Worm (Caenorhabditis elegans) whole organism, mixed stage, embryonic: ENCODE data around the gene pqn-2.

Experiments
- blmp-1 ChIP-seq: fragments of 150-350 bp; optimal IDR thresholded peaks from 2 replicates; lab custom pipeline; 2014; ENCODE audit warnings: missing biosample characterization, missing genetic modification characterization
- elt-3 ChIP-seq: fragments of 150-350 bp; optimal IDR thresholded peaks from 2 replicates; lab custom pipeline; 2014; ENCODE audit warnings: missing biosample characterization, missing genetic modification characterization
- mab-5 ChIP-seq: fragments of 150-350 bp; optimal IDR thresholded peaks from 2 replicates; lab custom pipeline; 2014; ENCODE audit warnings: missing biosample characterization, missing genetic modification characterization
- snpc-4 ChIP-seq: fragments of 150-350 bp; optimal IDR thresholded peaks from 2 replicates; lab custom pipeline; 2014; ENCODE audit warnings: missing biosample characterization, missing genetic modification characterization

- TF ChIP-seq snpc-4 (no peak), mab-5 (no peak), blmp-1 (no peak), elt-3 (no peak)
Observed at ce11 chrV:10342904-10343303, 39.3 kb upstream of the pqn-2 start, which contains the start of gene K07C5.3.
